Fruit fly (Drosophila melanogaster): ENCODE measurements around the gene CRMP.

Gene CRMP

DNA sequence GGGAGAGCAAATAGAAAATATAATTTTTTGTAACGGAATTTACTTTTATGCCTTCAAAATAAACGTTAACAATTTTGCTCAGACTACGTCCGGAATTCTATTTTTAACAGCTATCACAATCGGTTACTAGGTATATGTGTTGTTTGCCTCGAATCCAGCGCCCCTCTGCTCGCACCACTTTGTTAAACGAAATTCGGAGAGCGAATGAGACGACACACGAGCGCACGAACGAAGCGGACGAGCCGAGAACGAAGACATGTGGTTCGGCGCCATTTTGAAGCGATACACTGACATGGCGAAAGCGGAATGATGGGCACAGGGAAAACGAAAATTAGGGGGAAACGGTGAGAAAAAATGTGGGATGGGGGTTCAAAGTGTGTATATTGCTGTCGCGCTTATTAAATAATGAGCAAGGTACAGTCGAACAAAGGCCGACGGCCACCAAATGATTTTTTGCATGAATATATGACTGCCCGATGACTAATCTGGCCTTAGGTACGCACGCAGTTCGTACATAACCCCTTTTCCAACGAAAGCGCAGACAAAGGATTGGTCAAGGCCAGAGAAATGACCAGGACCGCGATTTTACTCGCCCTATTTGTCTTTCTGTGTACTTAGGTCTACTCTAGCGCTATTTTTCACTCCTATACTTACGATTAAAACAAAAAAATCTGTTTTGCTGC lies 29.6 kb downstream of the CRMP start:
- TF ChIP-seq CG12659 (GFP tag; optimal IDR thresholded peaks at IDR 0.05) (peak; percentile 16), ftz-f1 (GFP tag; optimal IDR thresholded peaks at IDR 0.05) (peak; percentile 78), lilli (GFP tag; optimal IDR thresholded peaks at IDR 0.05) (peak; percentile 25), Xbp1 (GFP tag; optimal IDR thresholded peaks at IDR 0.05) (peak; percentile 1), pfk (GFP tag; optimal IDR thresholded peaks at IDR 0.05) (peak; percentile 92), Usf (GFP tag; optimal IDR thresholded peaks at IDR 0.05) (no peak), Trl (optimal IDR thresholded peaks at IDR 0.05) (peak in 1 of 2 experiments; percentile 85), Trl (GFP tag; optimal IDR thresholded peaks at IDR 0.05) (peak; percentile 6), oc (tag; optimal IDR thresholded peaks at IDR 0.05) (no peak), sd (tag; optimal IDR thresholded peaks at IDR 0.05) (peak; percentile 95), YL-1 (GFP tag; optimal IDR thresholded peaks at IDR 0.05) (peak; percentile 84), lbe (GFP tag; optimal IDR thresholded peaks at IDR 0.05) (peak; percentile 64), cg (GFP tag; optimal IDR thresholded peaks at IDR 0.05) (peak; percentile 47), caup (GFP tag; optimal IDR thresholded peaks at IDR 0.05; ENCODE audit: severe bottlenecking) (peak; percentile 39), CG10543 (GFP tag; optimal IDR thresholded peaks at IDR 0.05) (peak; percentile 96), CG12219 (GFP tag; optimal IDR thresholded peaks at IDR 0.05) (no peak), B-H2 (GFP tag; optimal IDR thresholded peaks at IDR 0.05) (peak; percentile 79), corto (GFP tag; optimal IDR thresholded peaks at IDR 0.05) (peak; percentile 55), Nf-YC (tag; optimal IDR thresholded peaks at IDR 0.05) (peak; percentile 53), kah (GFP tag; optimal IDR thresholded peaks at IDR 0.05) (peak; percentile 46), CG18599 (GFP tag; optimal IDR thresholded peaks at IDR 0.05) (peak; percentile 39), bsh (GFP tag; optimal IDR thresholded peaks at IDR 0.05) (peak; percentile 11 to 23), gcm2 (GFP tag; optimal IDR thresholded peaks at IDR 0.05) (no peak), Pdp1 (GFP tag; optimal IDR thresholded peaks at IDR 0.05) (peak in 1 of 2 experiments; percentile 82), HLHmδ (GFP tag; optimal IDR thresholded peaks at IDR 0.05) (peak; percentile 89), BtbVII (GFP tag; optimal IDR thresholded peaks at IDR 0.05) (peak; percentile 15), wek (GFP tag; optimal IDR thresholded peaks at IDR 0.05) (peak; percentile 58), Hr78 (GFP tag; optimal IDR thresholded peaks at IDR 0.05) (peak in 1 of 2 experiments; percentile 52), TFAM (GFP tag; optimal IDR thresholded peaks at IDR 0.05) (no peak), Ssrp (tag; optimal IDR thresholded peaks at IDR 0.05) (no peak), h (optimal IDR thresholded peaks at IDR 0.05) (no peak), sug (tag; optimal IDR thresholded peaks at IDR 0.05) (peak; percentile 70), Sin3A (optimal IDR thresholded peaks at IDR 0.05) (no peak), kay (GFP tag; optimal IDR thresholded peaks at IDR 0.05) (peak; percentile 37), CG1832 (GFP tag; optimal IDR thresholded peaks at IDR 0.05) (no peak), Dfd (GFP tag; optimal IDR thresholded peaks at IDR 0.05) (no peak), PHDP (tag; optimal IDR thresholded peaks at IDR 0.05) (peak; percentile 13), phol (tag; optimal IDR thresholded peaks at IDR 0.05) (peak; percentile 99), nerfin-1 (tag; optimal IDR thresholded peaks at IDR 0.05) (peak; percentile 78), CG17829 (tag; optimal IDR thresholded peaks at IDR 0.05) (peak; percentile 63), exex (tag; optimal IDR thresholded peaks at IDR 0.05) (peak; percentile 14), pb (GFP tag; optimal IDR thresholded peaks at IDR 0.05) (peak; percentile 5), ac (GFP tag; optimal IDR thresholded peaks at IDR 0.05) (no peak), al (GFP tag; IDR thresholded peaks at IDR 0.05) (no peak), CG7745 (tag; optimal IDR thresholded peaks at IDR 0.05) (peak; percentile 20), CG10321 (GFP tag; IDR thresholded peaks at IDR 0.05) (no peak), Stat92E (GFP tag; optimal IDR thresholded peaks at IDR 0.05) (peak in 1 of 3 experiments; percentile 17), mirr (GFP tag; optimal IDR thresholded peaks at IDR 0.05) (peak; percentile 75)
